Fruit fly (Drosophila melanogaster): ENCODE measurements around the gene CG34298.

CG34298 gene

DNA sequence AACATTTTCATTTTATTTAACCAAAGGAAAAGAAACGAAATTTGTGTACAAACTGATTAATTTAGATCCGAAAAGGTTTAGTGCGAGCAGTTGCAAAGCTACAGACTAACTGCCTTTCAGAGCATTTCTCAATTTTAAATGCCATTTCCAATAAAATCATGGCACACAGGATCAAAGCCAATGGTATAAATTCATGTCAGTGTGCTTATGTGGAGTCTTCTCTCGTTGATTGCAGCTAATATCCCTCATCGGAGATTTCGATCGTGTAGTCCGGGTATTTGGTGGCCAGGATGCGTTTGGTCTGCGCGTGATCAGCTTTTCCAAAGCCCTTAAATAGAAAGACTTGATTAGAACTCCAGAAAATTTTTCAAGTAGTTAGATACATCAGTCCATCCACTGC, 39.0 kb downstream of the CG34298 start, which contains the start of gene janB:
janB (minus strand) TSS at position 101 of the 400 bp plus-strand sequence.
- no peak for TF ChIP-seq CG17801 (GFP tag; optimal IDR thresholded peaks at IDR 0.05; ENCODE audit: partially characterized antibody)

DNA sequence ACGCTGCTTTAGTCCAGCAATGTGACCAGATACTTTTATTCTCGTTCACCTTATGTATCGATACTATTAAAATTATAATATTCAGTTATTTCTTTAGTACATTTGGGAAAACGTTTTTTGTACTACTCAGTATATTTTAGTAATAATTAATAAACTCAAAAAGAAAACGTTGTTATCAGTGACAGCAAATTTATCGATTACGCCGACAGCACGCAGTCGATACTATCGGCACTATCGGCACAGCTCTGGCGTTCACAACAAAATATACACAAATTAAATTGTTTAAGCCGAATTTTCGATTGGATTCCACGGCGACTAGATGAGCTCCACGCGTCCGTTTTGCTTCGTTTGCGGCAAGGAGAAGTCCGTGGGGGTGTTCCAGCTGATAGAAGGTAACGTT, 39.9 kb downstream of the CG34298 start, which contains the start of the genes janA, Sry-alpha and Sry-beta:
janA (minus strand) TSS at position 40 of the 400 bp plus-strand sequence.
Sry-alpha (plus strand) TSS at position 226 of the 400 bp plus-strand sequence.
Sry-beta (plus strand) TSS at position 226 of the 400 bp plus-strand sequence.
- TF ChIP-seq CG17801 (GFP tag; optimal IDR thresholded peaks at IDR 0.05; ENCODE audit: partially characterized antibody), result no peak

DNA sequence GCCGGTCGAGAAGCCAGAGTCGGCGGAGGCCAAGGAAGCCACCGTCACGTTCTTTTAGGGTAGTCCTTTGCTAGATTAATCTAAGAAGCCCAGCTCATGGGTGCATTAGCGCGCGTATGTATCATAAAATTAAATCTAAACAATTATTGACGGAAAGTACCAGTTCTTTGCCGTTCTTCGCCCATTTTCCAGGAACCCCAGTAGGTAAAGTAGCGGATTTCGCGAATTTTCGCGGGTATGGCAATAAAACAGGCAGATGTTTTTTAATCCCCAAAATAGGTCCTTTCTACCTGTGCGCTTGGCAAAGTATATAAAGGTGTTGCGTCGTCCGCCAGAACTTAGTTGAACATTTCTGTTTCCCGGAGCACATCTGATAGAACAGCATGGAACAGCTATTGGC, 41.3 kb downstream of the CG34298 start:
- no peak for TF ChIP-seq CG17801 (GFP tag; optimal IDR thresholded peaks at IDR 0.05; ENCODE audit: partially characterized antibody)

DNA sequence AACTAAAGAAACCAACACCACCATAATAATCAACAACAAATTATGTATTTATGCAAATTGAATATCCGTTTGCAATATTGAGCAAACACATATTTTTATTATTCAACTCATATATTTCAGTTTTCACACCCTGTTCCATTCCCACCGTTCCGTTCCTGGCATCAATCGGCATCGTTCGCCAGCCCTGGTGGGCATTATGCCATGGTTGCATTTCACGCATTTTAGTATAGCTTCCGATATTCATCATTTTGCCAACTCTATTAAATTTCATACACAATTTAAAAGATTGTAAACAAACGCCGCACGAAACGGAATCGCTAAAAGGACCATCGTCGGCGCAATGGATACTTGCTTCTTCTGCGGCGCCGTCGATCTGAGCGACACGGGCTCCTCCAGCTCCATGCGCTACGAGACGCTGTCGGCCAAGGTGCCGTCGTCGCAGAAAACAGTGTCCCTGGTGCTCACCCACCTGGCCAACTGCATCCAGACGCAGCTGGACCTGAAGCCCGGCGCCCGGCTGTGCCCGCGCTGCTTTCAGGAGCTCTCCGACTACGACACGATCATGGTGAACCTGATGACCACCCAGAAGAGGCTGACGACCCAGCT, 43.6 kb downstream of the CG34298 start, which contains the start of gene Sry-delta:
Sry-delta (plus strand) TSS at position 203 of the 606 bp plus-strand sequence.
- peak; percentile 68 for TF ChIP-seq CG17801 (GFP tag; optimal IDR thresholded peaks at IDR 0.05; ENCODE audit: partially characterized antibody)

DNA sequence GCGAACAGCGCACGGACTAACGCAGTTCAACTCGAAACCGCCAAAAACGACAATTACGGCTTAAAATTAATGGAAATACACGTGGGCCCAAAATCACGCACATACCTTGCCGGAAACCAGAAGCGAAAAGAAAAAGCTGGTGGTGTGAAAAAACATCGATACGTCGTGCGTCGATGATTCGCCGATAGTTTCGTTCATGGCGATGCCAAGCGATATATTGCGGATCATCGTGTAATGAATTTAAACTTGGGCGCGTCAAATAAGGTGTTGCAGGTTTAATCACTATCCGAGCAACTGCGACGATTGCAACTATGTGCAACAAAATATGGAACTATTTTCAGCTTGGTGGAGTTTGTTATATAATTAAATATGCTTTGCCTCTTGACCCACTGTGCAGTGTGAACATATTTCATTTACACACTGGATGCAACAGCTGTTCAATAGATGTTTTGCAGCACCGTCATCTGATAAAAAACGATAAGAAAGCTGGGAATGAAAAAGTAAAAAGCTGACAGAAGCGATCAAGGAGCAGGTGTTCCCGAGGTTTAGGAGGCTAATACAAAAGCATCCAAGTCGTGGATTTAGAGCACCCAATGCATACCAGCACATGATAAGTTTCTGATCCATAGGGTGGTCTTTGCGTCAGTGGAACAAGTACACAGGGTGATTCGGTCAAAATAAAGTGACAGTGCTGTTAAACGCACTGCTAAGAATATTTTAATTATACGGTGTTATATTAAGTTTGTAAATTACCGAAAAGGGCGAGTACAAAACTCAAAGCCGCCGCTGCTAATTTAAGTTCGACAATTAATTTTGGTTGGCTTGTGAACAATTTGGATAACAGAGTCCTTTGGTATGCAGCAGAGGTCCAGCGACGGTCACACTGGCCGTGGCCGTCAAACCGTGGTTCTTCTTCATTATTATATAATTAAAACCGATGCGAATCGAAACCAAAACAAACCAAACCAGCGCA, 46.7 kb downstream of the CG34298 start, which contains the start of the genes RpL32 and CG7943:
RpL32 (minus strand) TSS at position 133 of the 973 bp plus-strand sequence.
CG7943 (plus strand) TSS at position 442 of the 973 bp plus-strand sequence.
- peak; percentile 95 for TF ChIP-seq CG17801 (GFP tag; optimal IDR thresholded peaks at IDR 0.05; ENCODE audit: partially characterized antibody)
